Worm (Caenorhabditis elegans) whole organism, mixed stage, embryonic: ENCODE data around the gene cyp-25A6.

Experiments used
- lin-13 ChIP-seq: fragments of 150-350 bp; optimal IDR thresholded peaks from 2 replicates; lab custom pipeline; 2014; ENCODE audit warnings: missing biosample characterization, missing genetic modification characterization
- mep-1 ChIP-seq: fragments of 150-350 bp; optimal IDR thresholded peaks from 2 replicates; lab custom pipeline; 2017; ENCODE audit warnings: missing biosample characterization, missing genetic modification reagents, missing genetic modification characterization, inconsistent platforms
- pha-4 ChIP-seq: fragments of 150-350 bp; optimal IDR thresholded peaks from 2 replicates; lab custom pipeline; 2018; ENCODE audit warnings: missing biosample characterization, missing genetic modification reagents, missing genetic modification characterization
- ztf-11 ChIP-seq: fragments of 150-350 bp; optimal IDR thresholded peaks from 2 replicates; lab custom pipeline; 2014; ENCODE audit warnings: missing biosample characterization, missing genetic modification characterization

DNA sequence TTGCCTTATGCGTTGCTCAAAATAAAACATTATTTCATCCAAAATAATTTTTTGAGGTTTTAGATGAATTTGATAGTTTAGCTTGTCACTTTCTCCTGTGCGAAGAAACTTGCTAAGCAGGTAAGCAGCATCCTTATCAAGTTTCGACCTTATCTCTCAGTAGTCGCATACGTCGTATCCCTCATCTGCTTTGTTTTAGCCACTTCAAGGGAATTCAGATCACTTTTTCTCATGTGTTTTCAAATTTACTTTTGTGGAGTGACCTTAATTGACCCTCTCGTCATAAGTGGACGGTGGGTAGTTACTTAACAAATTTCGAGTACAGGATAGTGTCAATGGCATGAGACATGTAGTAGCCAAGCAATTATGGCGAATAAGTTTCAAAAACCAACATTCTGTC lies 39.4 kb downstream of the cyp-25A6 start:
- TF ChIP-seq ztf-11 (tag; lab: Kevin White, UChicago) (no peak), mep-1 (tag; lab: Kevin White, UChicago) (no peak), lin-13 (tag; lab: Kevin White, UChicago) (no peak), pha-4 (tag; lab: Kevin White, UChicago) (no peak)
